Worm (Caenorhabditis elegans) whole organism, L4 larva: ENCODE results near the gene cec-1.
A peak's percentile ranks its signal among the peaks of the same experiment; 100 is the strongest.

Experiments used
- F44E2.7 ChIP-seq: fragments of 200-800 bp; sonication (Bioruptor generic); IDR thresholded peaks from 2 replicates; pipeline ENCODE4 v2.1.2; 2022; ENCODE audit warnings: missing genetic modification characterization, missing compliant biosample characterization
- T20F7.1 ChIP-seq: fragments of 200-800 bp; sonication (Bioruptor generic); optimal IDR thresholded peaks from 2 replicates; lab custom pipeline; 2018; ENCODE audit warnings: mild to moderate bottlenecking, missing genetic modification characterization, missing compliant biosample characterization
- Y105C5A.15 ChIP-seq: fragments of 200-800 bp; sonication (Bioruptor generic); IDR thresholded peaks from 2 replicates; pipeline ENCODE4 v1.3.6; 2022; ENCODE audit warnings: missing genetic modification characterization, missing compliant biosample characterization
- Y48G9A.11 ChIP-seq: fragments of 200-800 bp; sonication (Bioruptor generic); IDR thresholded peaks from 2 replicates; pipeline ENCODE4 v1.3.6; 2022; ENCODE audit warnings: missing genetic modification reagents, missing genetic modification characterization, missing compliant biosample characterization
- Y75B8A.6 ChIP-seq: fragments of 200-800 bp; sonication (Bioruptor generic); IDR thresholded peaks from 2 replicates; pipeline ENCODE4 v1.3.6; 2022; ENCODE audit warnings: missing genetic modification reagents, missing genetic modification characterization, missing compliant biosample characterization
- aha-1 ChIP-seq: fragments of 150-350 bp; peaks from one replicate; lab custom pipeline; 2014; ENCODE audit warnings: missing biosample characterization, missing genetic modification characterization
- aly-2 ChIP-seq: sonication (generic microtip); optimal IDR thresholded peaks from 2 replicates; lab custom pipeline; 2018; ENCODE audit warnings: missing biosample characterization, missing genetic modification characterization
- arid-1 ChIP-seq: fragments of 200-800 bp; sonication (Bioruptor generic); conservative IDR thresholded peaks from 2 replicates; pipeline ENCODE4 v1.3.6; 2022; ENCODE audit warnings: missing genetic modification reagents, missing genetic modification characterization, missing compliant biosample characterization
- ceh-20 ChIP-seq: fragments of 200-800 bp; sonication (Bioruptor generic); IDR thresholded peaks from 2 replicates; pipeline ENCODE4 v1.3.6; 2022; ENCODE audit warnings: missing genetic modification reagents, missing genetic modification characterization, missing compliant biosample characterization
- ceh-28 ChIP-seq: fragments of 150-350 bp; optimal IDR thresholded peaks from 2 replicates; lab custom pipeline; 2014; ENCODE audit warnings: missing biosample characterization, missing genetic modification reagents, missing genetic modification characterization
- ceh-62 ChIP-seq: sonication (generic microtip); optimal IDR thresholded peaks from 2 replicates; lab custom pipeline; 2017; ENCODE audit warnings: missing biosample characterization, missing genetic modification characterization
- cey-2 ChIP-seq: sonication (generic microtip); optimal IDR thresholded peaks from 3 replicates; lab custom pipeline; 2017; ENCODE audit warnings: missing genetic modification characterization, mild to moderate bottlenecking, missing compliant biosample characterization, antibody characterized with exemption, borderline replicate concordance; ENCODE audit not compliant: insufficient read depth
- ctbp-1 ChIP-seq: fragments of 200-800 bp; sonication (Bioruptor generic); IDR thresholded peaks from 2 replicates; pipeline ENCODE4 v1.3.6; 2022; ENCODE audit warnings: missing genetic modification reagents, missing genetic modification characterization, missing compliant biosample characterization
- daf-16 ChIP-seq, 3 experiments: sonication (generic microtip); optimal IDR thresholded peaks; 2 replicates each; lab custom pipeline; 2016 to 2017; ENCODE audit warnings: missing genetic modification characterization in 3 of 3, missing genetic modification reagents in 3 of 3, mild to moderate bottlenecking in 2 of 3, missing compliant biosample characterization in 2 of 3, missing biosample characterization in 1 of 3, moderate library complexity in 1 of 3
- dmd-8 ChIP-seq: fragments of 200-800 bp; sonication (Bioruptor generic); IDR thresholded peaks from 2 replicates; pipeline ENCODE4 v1.3.6; 2022; ENCODE audit warnings: missing genetic modification characterization, missing compliant biosample characterization
- dmd-9 ChIP-seq: fragments of 200-800 bp; sonication (Bioruptor generic); IDR thresholded peaks from 2 replicates; pipeline ENCODE4 v1.3.6; 2022; ENCODE audit warnings: missing genetic modification reagents, missing genetic modification characterization, missing compliant biosample characterization
- duxl-1 ChIP-seq: sonication (generic microtip); optimal IDR thresholded peaks from 2 replicates; lab custom pipeline; 2016; ENCODE audit warnings: mild to moderate bottlenecking, missing genetic modification characterization, moderate library complexity, missing compliant biosample characterization; ENCODE audit not compliant: poor library complexity
- egl-43 ChIP-seq: fragments of 200-800 bp; sonication (Bioruptor generic); IDR thresholded peaks from 2 replicates; pipeline ENCODE4 v1.3.6; 2022; ENCODE audit warnings: missing genetic modification reagents, missing genetic modification characterization, missing compliant biosample characterization
- fos-1 ChIP-seq: fragments of 150-350 bp; optimal IDR thresholded peaks from 2 replicates; lab custom pipeline; 2014; ENCODE audit warnings: missing biosample characterization, missing genetic modification characterization
- lin-29 ChIP-seq: fragments of 200-800 bp; sonication (Bioruptor generic); IDR thresholded peaks from 2 replicates; pipeline ENCODE4 v1.3.6; 2022; ENCODE audit warnings: missing genetic modification reagents, missing genetic modification characterization, missing compliant biosample characterization
- lin-38 ChIP-seq: fragments of 200-800 bp; sonication (Bioruptor generic); IDR thresholded peaks from 2 replicates; pipeline ENCODE4 v1.3.6; 2022; ENCODE audit warnings: missing genetic modification reagents, missing genetic modification characterization, missing compliant biosample characterization
- lsy-2 ChIP-seq, 2 experiments: fragments of 150-350 bp in 1 of 2; sonication (generic microtip) in 1 of 2; optimal IDR thresholded peaks; 2 replicates each; lab custom pipeline; 2014 to 2017; ENCODE audit warnings: missing biosample characterization in 2 of 2, missing genetic modification characterization in 2 of 2
- mdt-29 ChIP-seq: fragments of 200-800 bp; sonication (Bioruptor generic); IDR thresholded peaks from 2 replicates; pipeline ENCODE4 v1.3.6; 2022; ENCODE audit warnings: missing genetic modification reagents, missing genetic modification characterization, missing compliant biosample characterization
- mep-1 ChIP-seq: fragments of 150-350 bp; sonication (generic microtip); optimal IDR thresholded peaks from 3 replicates; lab custom pipeline; 2014; ENCODE audit warnings: missing biosample characterization, missing genetic modification characterization
- mes-2 ChIP-seq: sonication (generic microtip); optimal IDR thresholded peaks from 2 replicates; lab custom pipeline; 2016; ENCODE audit warnings: missing genotype, mild to moderate bottlenecking, missing genetic modification characterization, missing compliant biosample characterization; ENCODE audit not compliant: poor library complexity, severe bottlenecking
- mxl-2 ChIP-seq: fragments of 200-800 bp; sonication (Bioruptor generic); conservative IDR thresholded peaks from 2 replicates; pipeline ENCODE4 v1.3.6; 2022; ENCODE audit warnings: missing genetic modification reagents, missing genetic modification characterization, missing compliant biosample characterization
- nhr-10 ChIP-seq: fragments of 150-350 bp; optimal IDR thresholded peaks from 2 replicates; lab custom pipeline; 2014; ENCODE audit warnings: missing biosample characterization, missing genetic modification characterization
- nhr-11 ChIP-seq: fragments of 150-350 bp; optimal IDR thresholded peaks from 2 replicates; lab custom pipeline; 2014; ENCODE audit warnings: missing biosample characterization, missing genetic modification characterization
- nhr-25 ChIP-seq: sonication (generic microtip); optimal IDR thresholded peaks from 2 replicates; lab custom pipeline; 2017; ENCODE audit warnings: missing genetic modification characterization, mild to moderate bottlenecking, missing compliant biosample characterization, antibody characterized with exemption, moderate library complexity, borderline replicate concordance; ENCODE audit not compliant: insufficient read depth
- nhr-28 ChIP-seq: fragments of 150-350 bp; optimal IDR thresholded peaks from 2 replicates; lab custom pipeline; 2014; ENCODE audit warnings: missing biosample characterization, missing genetic modification characterization
- nhr-6 ChIP-seq: fragments of 150-350 bp; optimal IDR thresholded peaks from 2 replicates; lab custom pipeline; 2014; ENCODE audit warnings: missing biosample characterization, missing genetic modification characterization
- php-3 ChIP-seq: fragments of 200-800 bp; sonication (Bioruptor generic); IDR thresholded peaks from 2 replicates; pipeline ENCODE4 v1.3.6; 2022; ENCODE audit warnings: missing genetic modification reagents, missing genetic modification characterization, missing compliant biosample characterization
- pqm-1 ChIP-seq: sonication (generic microtip); optimal IDR thresholded peaks from 2 replicates; lab custom pipeline; 2017; ENCODE audit warnings: missing biosample characterization, missing genetic modification characterization
- saeg-2 ChIP-seq: fragments of 200-800 bp; sonication (Bioruptor generic); IDR thresholded peaks from 2 replicates; pipeline ENCODE4 v1.3.6; 2022; ENCODE audit warnings: missing genetic modification reagents, missing genetic modification characterization, missing compliant biosample characterization
- snpc-1.2 ChIP-seq: fragments of 200-800 bp; sonication (Bioruptor generic); IDR thresholded peaks from 2 replicates; pipeline ENCODE4 v1.3.6; 2022; ENCODE audit warnings: missing genetic modification reagents, missing genetic modification characterization, missing compliant biosample characterization
- unc-130 ChIP-seq: sonication (generic microtip); optimal IDR thresholded peaks from 2 replicates; lab custom pipeline; 2016; ENCODE audit warnings: missing genetic modification reagents, missing genetic modification characterization, missing compliant biosample characterization
- vab-7 ChIP-seq: fragments of 200-800 bp; sonication (Bioruptor generic); IDR thresholded peaks from 2 replicates; pipeline ENCODE4 v1.3.6; 2022; ENCODE audit warnings: missing genetic modification reagents, missing genetic modification characterization, missing compliant biosample characterization
- zag-1 ChIP-seq: fragments of 150-350 bp; optimal IDR thresholded peaks from 2 replicates; lab custom pipeline; 2014; ENCODE audit warnings: missing biosample characterization, missing genetic modification characterization

Gene cec-1

DNA sequence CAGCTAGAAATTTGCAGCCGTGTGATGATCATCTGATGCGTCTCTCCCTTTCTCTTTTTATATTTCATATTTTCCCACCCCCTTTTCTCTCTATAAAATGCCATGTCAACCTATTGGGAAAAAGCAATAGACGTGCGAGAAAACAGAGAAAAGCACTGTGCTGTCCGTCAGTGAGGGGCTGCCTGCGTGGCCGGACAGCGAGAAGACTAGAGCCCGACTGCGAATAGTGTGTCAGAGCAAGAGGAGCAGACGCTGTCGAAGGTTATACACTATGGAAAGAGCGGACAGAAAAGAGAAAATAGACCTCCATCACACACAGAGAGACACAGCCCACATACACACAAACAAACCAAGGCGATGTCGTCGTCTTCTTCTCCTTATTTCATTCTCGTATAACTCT lies 1.1 kb upstream of the cec-1 start (continued):
- TF ChIP-seq nhr-25 (tag; lab: Kevin White, UChicago) (no peak), aha-1 (tag; lab: Kevin White, UChicago) (peak; percentile 97), duxl-1 (tag; lab: Kevin White, UChicago) (peak; percentile 74), dmd-8 (GFP tag; lab: Robert Waterston, UW) (no peak), egl-43 (GFP tag; lab: Robert Waterston, UW) (peak; percentile 76), nhr-10 (tag; lab: Kevin White, UChicago) (no peak), ceh-20 (GFP tag; lab: Robert Waterston, UW) (0 out of 2 replicates have a peak, but pooled peaks have one; percentile 9), unc-130 (GFP tag; lab: Kevin White, UChicago) (no peak), aly-2 (tag; lab: Kevin White, UChicago) (no peak)

DNA sequence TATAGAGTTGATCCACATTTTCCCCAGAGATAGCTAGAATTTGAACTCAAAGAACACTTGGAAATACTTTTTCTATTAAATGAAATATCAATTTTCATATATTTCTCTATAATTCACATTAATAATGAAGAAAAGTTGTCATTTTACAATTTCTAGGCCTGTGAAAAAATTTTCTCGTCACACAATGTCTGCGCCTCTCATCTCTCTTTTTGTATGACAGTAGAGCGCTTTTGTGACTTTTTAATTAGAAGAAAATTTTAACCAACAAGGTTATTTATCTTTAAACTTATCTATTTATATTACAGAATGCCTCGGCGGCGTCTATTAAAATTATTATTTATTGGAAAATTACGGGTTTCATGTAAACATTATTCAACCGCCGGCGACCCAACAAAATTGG lies 2.9 kb downstream of the cec-1 start, which contains the start of gene ZK1236.1:
Gene ZK1236.1, plus strand, starts transcription at position 263 of the 400 bp plus-strand sequence.
- no peak for TF ChIP-seq daf-16 (GFP tag; optimal IDR thresholded peaks at IDR 0.05; lab: Kevin White, UChicago)
- TF ChIP-seq daf-16 (tag; optimal IDR thresholded peaks at IDR 0.05; lab: Kevin White, UChicago), result peak; percentile 24
- TF ChIP-seq vab-7 (GFP tag; lab: Robert Waterston, UW), result no peak
- no peak for TF ChIP-seq dmd-9 (GFP tag; lab: Robert Waterston, UW)
- no peak for TF ChIP-seq lin-29
- TF ChIP-seq saeg-2 (GFP tag; lab: Robert Waterston, UW), result no peak
- no peak for TF ChIP-seq nhr-28 (tag; lab: Kevin White, UChicago)
- TF ChIP-seq mes-2 (tag; lab: Kevin White, UChicago), result peak; percentile 19
- TF ChIP-seq mdt-29 (GFP tag; lab: Robert Waterston, UW), result no peak
- no peak for TF ChIP-seq php-3 (GFP tag; lab: Robert Waterston, UW)
- TF ChIP-seq nhr-25 (tag; lab: Kevin White, UChicago), result no peak
- no peak for TF ChIP-seq ceh-28 (tag; lab: Kevin White, UChicago)
- TF ChIP-seq aha-1 (tag; lab: Kevin White, UChicago), result no peak
- no peak for TF ChIP-seq snpc-1.2
- no peak for TF ChIP-seq T20F7.1 (GFP tag; lab: Kevin White, UChicago)
- no peak for TF ChIP-seq mep-1 (tag; lab: Kevin White, UChicago)
- TF ChIP-seq fos-1 (tag; lab: Kevin White, UChicago), result no peak
- TF ChIP-seq lsy-2 (tag; optimal IDR thresholded peaks at IDR 0.05; lab: Kevin White, UChicago), result peak in 1 of 2 experiments; percentile 35
- TF ChIP-seq nhr-10 (tag; lab: Kevin White, UChicago), result no peak
- TF ChIP-seq ctbp-1 (GFP tag; lab: Robert Waterston, UW), result no peak
- TF ChIP-seq Y105C5A.15, result no peak
- TF ChIP-seq zag-1 (tag; lab: Kevin White, UChicago), result no peak
- no peak for TF ChIP-seq Y75B8A.6 (GFP tag; lab: Robert Waterston, UW)
- no peak for TF ChIP-seq nhr-6 (tag; lab: Kevin White, UChicago)
- no peak for TF ChIP-seq F44E2.7 (GFP tag; lab: Robert Waterston, UW)
- TF ChIP-seq egl-43 (GFP tag; lab: Robert Waterston, UW), result no peak
- TF ChIP-seq Y48G9A.11 (GFP tag; lab: Robert Waterston, UW), result peak; percentile 59; the same call in 1 of the 2 replicates
- TF ChIP-seq lin-38 (GFP tag; lab: Robert Waterston, UW), result peak; percentile 67

DNA sequence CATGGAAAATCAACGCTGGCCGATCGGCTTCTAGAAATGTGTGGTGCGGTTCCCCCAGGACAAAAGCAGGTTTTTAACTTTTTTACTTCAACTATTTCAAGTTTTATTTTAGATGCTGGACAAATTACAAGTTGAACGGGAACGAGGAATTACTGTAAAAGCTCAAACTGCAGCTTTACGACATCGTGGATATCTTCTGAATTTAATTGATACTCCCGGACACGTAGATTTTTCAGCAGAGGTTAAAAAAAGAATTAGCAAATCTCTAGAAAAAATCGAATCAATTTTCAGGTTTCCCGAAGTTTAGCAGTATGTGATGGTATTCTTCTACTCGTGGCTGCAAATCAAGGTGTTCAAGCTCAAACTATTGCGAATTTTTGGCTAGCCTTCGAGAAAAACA lies 3.4 kb downstream of the cec-1 start:
- TF ChIP-seq pqm-1 (tag; lab: Kevin White, UChicago) (no peak), arid-1 (GFP tag; lab: Robert Waterston, UW) (no peak), cey-2 (no peak), mxl-2 (GFP tag; lab: Robert Waterston, UW) (no peak), ceh-62 (tag; lab: Kevin White, UChicago) (no peak), nhr-10 (tag; lab: Kevin White, UChicago) (no peak), F44E2.7 (GFP tag; lab: Robert Waterston, UW) (no peak), nhr-11 (tag; lab: Kevin White, UChicago) (no peak), lsy-2 (tag; optimal IDR thresholded peaks at IDR 0.05; lab: Kevin White, UChicago) (no peak)
